Fruit fly (Drosophila melanogaster) whole organism, pupa: ENCODE results near the gene CG4709.

Experiments
- CG10348 ChIP-seq: fragments of 200-800 bp; sonication (Bioruptor generic); IDR thresholded peaks from 2 replicates; pipeline ENCODE4 v1.3.6; 2022; ENCODE audit warnings: missing biosample characterization, missing genetic modification characterization
- CG12605 ChIP-seq: fragments of 200-800 bp; sonication (Bioruptor generic); IDR thresholded peaks from 2 replicates; pipeline ENCODE4 v1.3.6; 2022; ENCODE audit warnings: missing biosample characterization, missing genetic modification characterization
- CG13204 ChIP-seq: fragments of 200-800 bp; sonication (Bioruptor generic); optimal IDR thresholded peaks from 2 replicates; lab custom pipeline; 2018; ENCODE audit warnings: missing biosample characterization, mild to moderate bottlenecking, missing genetic modification characterization, moderate library complexity
- CG14655 ChIP-seq: fragments of 200-800 bp; sonication (Bioruptor generic); optimal IDR thresholded peaks from 3 replicates; lab custom pipeline; 2017; ENCODE audit warnings: mild to moderate bottlenecking, missing biosample characterization, missing genetic modification reagents, missing genetic modification characterization
- CG15710 ChIP-seq: fragments of 200-800 bp; sonication (Bioruptor generic); optimal IDR thresholded peaks from 2 replicates; lab custom pipeline; 2018; ENCODE audit warnings: missing biosample characterization, mild to moderate bottlenecking, missing genetic modification characterization, moderate library complexity
- CG17806 ChIP-seq: fragments of 200-800 bp; sonication (Bioruptor generic); optimal IDR thresholded peaks from 2 replicates; lab custom pipeline; 2018; ENCODE audit warnings: missing biosample characterization, mild to moderate bottlenecking, missing genetic modification characterization, moderate library complexity
- CG34367 ChIP-seq: fragments of 200-800 bp; sonication (Bioruptor generic); optimal IDR thresholded peaks from 2 replicates; lab custom pipeline; 2018; ENCODE audit warnings: missing biosample characterization, mild to moderate bottlenecking, missing genetic modification characterization
- CG4496 ChIP-seq: fragments of 200-800 bp; sonication (Bioruptor generic); IDR thresholded peaks from 3 replicates; pipeline ENCODE4 v1.3.6; 2022; ENCODE audit warnings: missing biosample characterization, missing genetic modification characterization
- CG8159 ChIP-seq: fragments of 200-800 bp; sonication (Bioruptor generic); optimal IDR thresholded peaks from 3 replicates; lab custom pipeline; 2018; ENCODE audit warnings: missing biosample characterization, mild to moderate bottlenecking, missing genetic modification characterization, moderate library complexity
- CG8301 ChIP-seq: fragments of 200-800 bp; sonication (Bioruptor generic); optimal IDR thresholded peaks from 2 replicates; lab custom pipeline; 2018; ENCODE audit warnings: missing biosample characterization, mild to moderate bottlenecking, missing genetic modification characterization
- CG9948 ChIP-seq: fragments of 200-800 bp; sonication (Bioruptor generic); optimal IDR thresholded peaks from 2 replicates; lab custom pipeline; 2018; ENCODE audit warnings: missing biosample characterization, mild to moderate bottlenecking, missing genetic modification characterization, moderate library complexity
- D1 ChIP-seq: fragments of 200-800 bp; sonication (Bioruptor generic); optimal IDR thresholded peaks from 2 replicates; lab custom pipeline; 2018; ENCODE audit warnings: missing biosample characterization, mild to moderate bottlenecking, missing genetic modification characterization, moderate library complexity
- EcR ChIP-seq: fragments of 200-800 bp; sonication (Bioruptor generic); optimal IDR thresholded peaks from 3 replicates; lab custom pipeline; 2019; ENCODE audit warnings: missing biosample characterization, missing genetic modification characterization, mild to moderate bottlenecking, moderate library complexity, missing genetic modification reagents
- Ets98B ChIP-seq: fragments of 200-800 bp; sonication (Bioruptor generic); IDR thresholded peaks from 2 replicates; pipeline ENCODE4 v1.3.6; 2022; ENCODE audit warnings: missing biosample characterization, missing genetic modification characterization
- Pif1A ChIP-seq: fragments of 200-800 bp; sonication (Bioruptor generic); optimal IDR thresholded peaks from 3 replicates; lab custom pipeline; 2016; ENCODE audit warnings: missing biosample characterization, missing genetic modification characterization
- Pif1B ChIP-seq: fragments of 200-800 bp; sonication (Bioruptor generic); optimal IDR thresholded peaks from 3 replicates; lab custom pipeline; 2016; ENCODE audit warnings: missing biosample characterization, missing genetic modification characterization
- Snoo ChIP-seq: fragments of 200-800 bp; sonication (Bioruptor generic); optimal IDR thresholded peaks from 3 replicates; lab custom pipeline; 2017; ENCODE audit warnings: missing biosample characterization, mild to moderate bottlenecking, missing genetic modification characterization, inconsistent platforms
- fd96Ca ChIP-seq: fragments of 200-800 bp; sonication (Bioruptor generic); IDR thresholded peaks from 3 replicates; pipeline ENCODE4 v1.3.6; 2022; ENCODE audit warnings: missing biosample characterization, missing genetic modification characterization
- gl ChIP-seq: fragments of 200-800 bp; sonication (Bioruptor generic); optimal IDR thresholded peaks from 2 replicates; lab custom pipeline; 2018; ENCODE audit warnings: missing biosample characterization, mild to moderate bottlenecking, missing genetic modification characterization

CG4709 gene

dm6 chr2L:10002408-10003358 lies 48.6 kb downstream of the CG4709 start, which contains the start of the genes CG31875 and SoYb:
TSS of gene CG31875 (minus strand) at chr2L:10002736.
TSS of gene SoYb (minus strand) at chr2L:10002736.
- no peak for TF ChIP-seq CG12605 (GFP tag; lab: Robert Waterston, UW)
- TF ChIP-seq gl (tag; lab: Kevin White, UChicago), result no peak
- TF ChIP-seq Pif1A, result no peak
- no peak for TF ChIP-seq D1 (tag; lab: Kevin White, UChicago)

dm6 chr2L:10003593-10003992 lies 49.5 kb downstream of the CG4709 start, which contains the start of gene Ndf:
TSS of gene Ndf (plus strand) at chr2L:10003832.
- TF ChIP-seq CG13204 (GFP tag; lab: Kevin White, UChicago), result no peak
- TF ChIP-seq CG4496 (GFP tag; lab: Robert Waterston, UW), result peak; percentile 88
- TF ChIP-seq CG8301 (tag; lab: Kevin White, UChicago), result no peak
- TF ChIP-seq CG12605 (GFP tag; lab: Robert Waterston, UW), result peak; percentile 33
- TF ChIP-seq CG14655 (GFP tag; lab: Kevin White, UChicago), result peak; percentile 42
- TF ChIP-seq D1 (tag; lab: Kevin White, UChicago), result peak; percentile 37
- TF ChIP-seq CG15710, result peak; percentile 38
- no peak for TF ChIP-seq EcR (GFP tag; lab: Kevin White, UChicago)
- peak; percentile 32 for TF ChIP-seq CG17806
- no peak for TF ChIP-seq CG10348 (GFP tag; lab: Robert Waterston, UW)
- TF ChIP-seq CG8159, result peak; percentile 30
- TF ChIP-seq CG34367 (tag; lab: Kevin White, UChicago), result peak; percentile 11
- peak; percentile 45 for TF ChIP-seq Snoo (tag; lab: Kevin White, UChicago)
- TF ChIP-seq Ets98B (GFP tag; lab: Robert Waterston, UW), result no peak; the same call in 1 of the 2 replicates
- peak; percentile 42 for TF ChIP-seq Pif1A
- TF ChIP-seq CG9948 (tag; lab: Kevin White, UChicago), result no peak
- TF ChIP-seq Pif1B (GFP tag; lab: Kevin White, UChicago), result peak; percentile 2
- TF ChIP-seq fd96Ca (GFP tag; lab: Robert Waterston, UW), result peak; percentile 61; the same call in 1 of the 3 replicates

- TF ChIP-seq CG14655 (GFP tag; lab: Kevin White, UChicago) (no peak), Ets98B (GFP tag; lab: Robert Waterston, UW) (0 out of 2 replicates have a peak, but pooled peaks have one; percentile 12), Pif1A (peak; percentile 3), CG4496 (GFP tag; lab: Robert Waterston, UW) (peak; percentile 10; the same call in 1 of the 3 replicates), CG13204 (GFP tag; lab: Kevin White, UChicago) (peak; percentile 13), D1 (tag; lab: Kevin White, UChicago) (no peak)
Measured at dm6 chr2L:10004574-10004973, 50.4 kb downstream of the CG4709 start.
